Fruit fly (Drosophila melanogaster) whole organism, embryonic: ENCODE results near the gene CG10587.

Experiments
- Blimp-1 ChIP-seq: fragments of 200-800 bp; sonication (Bioruptor generic); optimal IDR thresholded peaks from 3 replicates; lab custom pipeline; 2018; ENCODE audit warnings: missing biosample characterization, missing genetic modification characterization, mild to moderate bottlenecking, moderate library complexity, missing genetic modification reagents
- CG13296 ChIP-seq: fragments of 200-800 bp; sonication (Bioruptor generic); optimal IDR thresholded peaks from 3 replicates; lab custom pipeline; 2018; ENCODE audit warnings: missing biosample characterization, mild to moderate bottlenecking, missing genetic modification characterization
- CG14014 ChIP-seq: fragments of 200-800 bp; sonication (Bioruptor generic); IDR thresholded peaks from 2 replicates; pipeline ENCODE4 v1.3.6; 2022; ENCODE audit warnings: missing biosample characterization, missing genetic modification characterization
- CG14050 ChIP-seq: fragments of 200-800 bp; sonication (Bioruptor generic); IDR thresholded peaks from 3 replicates; pipeline ENCODE4 v1.3.6; 2022; ENCODE audit warnings: missing biosample characterization, missing genetic modification characterization
- CG16815 ChIP-seq: fragments of 200-800 bp; sonication (Bioruptor generic); optimal IDR thresholded peaks from 3 replicates; lab custom pipeline; 2017; ENCODE audit warnings: missing biosample characterization, mild to moderate bottlenecking, missing genetic modification characterization
- CG17361 ChIP-seq: fragments of 200-800 bp; sonication (Bioruptor generic); IDR thresholded peaks from 3 replicates; pipeline ENCODE4 v1.3.6; 2022; ENCODE audit warnings: missing biosample characterization, missing genetic modification characterization
- CG1832 ChIP-seq: fragments of 200-800 bp; sonication (Bioruptor generic); optimal IDR thresholded peaks from 2 replicates; lab custom pipeline; 2017; ENCODE audit warnings: missing biosample characterization, mild to moderate bottlenecking, missing genetic modification characterization, inconsistent platforms
- CG31224 ChIP-seq: fragments of 200-800 bp; sonication (Bioruptor generic); IDR thresholded peaks from 2 replicates; pipeline ENCODE4 v1.3.6; 2022; ENCODE audit warnings: missing biosample characterization, missing genetic modification characterization
- CG3163 ChIP-seq: fragments of 200-800 bp; sonication (Bioruptor generic); optimal IDR thresholded peaks from 3 replicates; lab custom pipeline; 2016; ENCODE audit warnings: missing biosample characterization, missing genetic modification characterization
- CG32772 ChIP-seq: fragments of 200-800 bp; sonication (Bioruptor generic); IDR thresholded peaks from 2 replicates; pipeline ENCODE4 v1.3.6; 2022; ENCODE audit warnings: missing biosample characterization, missing genetic modification characterization
- CG33557 ChIP-seq: fragments of 200-800 bp; sonication (Bioruptor generic); optimal IDR thresholded peaks from 2 replicates; lab custom pipeline; 2019; ENCODE audit warnings: missing biosample characterization, mild to moderate bottlenecking, missing genetic modification characterization, moderate library complexity
- CG6175 ChIP-seq: fragments of 200-800 bp; sonication (Bioruptor generic); IDR thresholded peaks from 3 replicates; pipeline ENCODE4 v1.3.6; 2022; ENCODE audit warnings: missing biosample characterization, missing genetic modification characterization
- CG8388 ChIP-seq: fragments of 200-800 bp; sonication (Bioruptor generic); optimal IDR thresholded peaks from 2 replicates; lab custom pipeline; 2019; ENCODE audit warnings: missing biosample characterization, mild to moderate bottlenecking, missing genetic modification characterization, moderate library complexity
- CG8765 ChIP-seq: fragments of 200-800 bp; sonication (Bioruptor generic); IDR thresholded peaks from 2 replicates; pipeline ENCODE4 v1.3.6; 2022; ENCODE audit warnings: missing biosample characterization, missing genetic modification characterization
- CG9437 ChIP-seq: fragments of 200-800 bp; sonication (Bioruptor generic); optimal IDR thresholded peaks from 2 replicates; lab custom pipeline; 2018; ENCODE audit warnings: missing biosample characterization, mild to moderate bottlenecking, missing genetic modification characterization
- D19A ChIP-seq: fragments of 200-800 bp; optimal IDR thresholded peaks from 3 replicates; lab custom pipeline; 2019; ENCODE audit warnings: missing biosample characterization, mild to moderate bottlenecking, missing genetic modification characterization, moderate library complexity
- Dfd ChIP-seq, 2 experiments: fragments of >200 bp; optimal IDR thresholded peaks; 2 replicates each; lab custom pipeline; 2017; ENCODE audit warnings: missing biosample characterization in 2 of 2, missing genetic modification characterization in 2 of 2
- Dll ChIP-seq: fragments of 200-800 bp; sonication (Bioruptor generic); IDR thresholded peaks from 4 replicates; pipeline ENCODE4 v1.3.6; 2022; ENCODE audit warnings: missing biosample characterization, missing genetic modification characterization; ENCODE audit not compliant: partially characterized antibody
- Doc2 ChIP-seq: fragments of 200-800 bp; sonication (Bioruptor generic); IDR thresholded peaks from 2 replicates; pipeline ENCODE4 v1.3.6; 2022; ENCODE audit warnings: missing biosample characterization, missing genetic modification characterization
- E2f1 ChIP-seq: fragments of 200-800 bp; sonication (Bioruptor generic); IDR thresholded peaks from 2 replicates; pipeline ENCODE4 v1.3.6; 2022; ENCODE audit warnings: missing biosample characterization, missing genetic modification characterization
- Fer3 ChIP-seq: fragments of 200-800 bp; sonication (Bioruptor generic); optimal IDR thresholded peaks from 2 replicates; lab custom pipeline; 2018; ENCODE audit warnings: missing biosample characterization, mild to moderate bottlenecking, missing genetic modification characterization, moderate library complexity
- Gug ChIP-seq: fragments of 200-800 bp; sonication (Bioruptor generic); IDR thresholded peaks from 4 replicates; pipeline ENCODE4 v1.3.6; 2022; ENCODE audit warnings: missing biosample characterization, missing genetic modification characterization
- Mad ChIP-seq: fragments of 200-800 bp; sonication (Bioruptor generic); optimal IDR thresholded peaks from 2 replicates; lab custom pipeline; 2016; ENCODE audit warnings: missing biosample characterization, missing genetic modification characterization
- Mrtf ChIP-seq: fragments of 200-800 bp; sonication (Bioruptor generic); IDR thresholded peaks from 3 replicates; pipeline ENCODE4 v1.3.6; 2022; ENCODE audit warnings: missing biosample characterization, missing genetic modification characterization
- Nf-YC ChIP-seq: fragments of 200-800 bp; optimal IDR thresholded peaks from 3 replicates; lab custom pipeline; 2019; ENCODE audit warnings: missing biosample characterization, mild to moderate bottlenecking, missing genetic modification characterization, moderate library complexity
- Oaz ChIP-seq: fragments of 200-800 bp; sonication (Bioruptor generic); IDR thresholded peaks from 2 replicates; pipeline ENCODE4 v1.3.6; 2022; ENCODE audit warnings: missing biosample characterization, missing genetic modification characterization
- Oli ChIP-seq: fragments of 200-800 bp; sonication (Bioruptor generic); optimal IDR thresholded peaks from 2 replicates; lab custom pipeline; 2018; ENCODE audit warnings: missing biosample characterization, mild to moderate bottlenecking, missing genetic modification characterization, moderate library complexity
- Sox102F ChIP-seq: fragments of 200-800 bp; sonication (Bioruptor generic); optimal IDR thresholded peaks from 2 replicates; lab custom pipeline; 2018; ENCODE audit warnings: missing biosample characterization, mild to moderate bottlenecking, missing genetic modification characterization, moderate library complexity
- Vsx1 ChIP-seq: fragments of 200-800 bp; sonication (Bioruptor generic); optimal IDR thresholded peaks from 2 replicates; lab custom pipeline; 2017; ENCODE audit warnings: missing biosample characterization, mild to moderate bottlenecking, missing genetic modification characterization, missing genetic modification reagents
- bab2 ChIP-seq: fragments of 200-800 bp; sonication (Bioruptor generic); optimal IDR thresholded peaks from 2 replicates; lab custom pipeline; 2016; ENCODE audit warnings: missing biosample characterization, missing genetic modification characterization
- bsh ChIP-seq, 2 experiments: fragments of 200-800 bp; sonication (Bioruptor generic); optimal IDR thresholded peaks; 2 replicates each; lab custom pipeline; 2017 to 2018; ENCODE audit warnings: mild to moderate bottlenecking in 2 of 2, missing biosample characterization in 2 of 2, missing genetic modification characterization in 2 of 2, moderate library complexity in 1 of 2
- btn ChIP-seq: fragments of 200-800 bp; sonication (Bioruptor generic); optimal IDR thresholded peaks from 2 replicates; lab custom pipeline; 2016; ENCODE audit warnings: missing biosample characterization, missing genetic modification characterization
- ci ChIP-seq: fragments of 200-800 bp; sonication (Bioruptor generic); IDR thresholded peaks from 3 replicates; pipeline ENCODE4 v1.3.6; 2022; ENCODE audit warnings: missing biosample characterization, missing genetic modification characterization
- dmrt99B ChIP-seq: fragments of 200-800 bp; sonication (Bioruptor generic); optimal IDR thresholded peaks from 2 replicates; lab custom pipeline; 2018; ENCODE audit warnings: missing biosample characterization, mild to moderate bottlenecking, missing genetic modification characterization, moderate library complexity
- eve ChIP-seq, 2 experiments: fragments of >200 bp; optimal IDR thresholded peaks; 2 replicates each; lab custom pipeline; 2017; ENCODE audit warnings: missing biosample characterization in 2 of 2, missing genetic modification characterization in 2 of 2
- fd96Cb ChIP-seq: fragments of 200-800 bp; sonication (Bioruptor generic); optimal IDR thresholded peaks from 2 replicates; lab custom pipeline; 2018; ENCODE audit warnings: missing biosample characterization, mild to moderate bottlenecking, missing genetic modification characterization, moderate library complexity
- gem ChIP-seq: fragments of 200-800 bp; sonication (Bioruptor generic); optimal IDR thresholded peaks from 2 replicates; lab custom pipeline; 2019; ENCODE audit warnings: missing biosample characterization, mild to moderate bottlenecking, missing genetic modification characterization, moderate library complexity
- gsb-n ChIP-seq: fragments of 200-800 bp; sonication (Bioruptor generic); optimal IDR thresholded peaks from 3 replicates; lab custom pipeline; 2018; ENCODE audit warnings: missing biosample characterization, mild to moderate bottlenecking, missing genetic modification characterization
- ind ChIP-seq: fragments of 200-800 bp; sonication (Bioruptor generic); optimal IDR thresholded peaks from 3 replicates; lab custom pipeline; 2016; ENCODE audit warnings: missing biosample characterization, missing genetic modification characterization
- oc ChIP-seq: fragments of 200-800 bp; sonication (Bioruptor generic); optimal IDR thresholded peaks from 2 replicates; lab custom pipeline; 2018; ENCODE audit warnings: missing biosample characterization, mild to moderate bottlenecking, missing genetic modification characterization, moderate library complexity
- org-1 ChIP-seq: fragments of 200-800 bp; sonication (Bioruptor generic); optimal IDR thresholded peaks from 2 replicates; lab custom pipeline; 2017; ENCODE audit warnings: missing biosample characterization, missing genetic modification characterization
- run ChIP-seq: fragments of 200-800 bp; sonication (Bioruptor generic); optimal IDR thresholded peaks from 3 replicates; lab custom pipeline; 2018; ENCODE audit warnings: missing biosample characterization, mild to moderate bottlenecking, missing genetic modification characterization
- sqz ChIP-seq: fragments of 200-800 bp; sonication (Bioruptor generic); optimal IDR thresholded peaks from 3 replicates; lab custom pipeline; 2018; ENCODE audit warnings: missing biosample characterization, mild to moderate bottlenecking, missing genetic modification characterization
- ssp ChIP-seq: fragments of 200-800 bp; sonication (Bioruptor generic); IDR thresholded peaks from 2 replicates; pipeline ENCODE4 v1.3.6; 2022; ENCODE audit warnings: missing biosample characterization, missing genetic modification characterization
- toy ChIP-seq: fragments of 200-800 bp; sonication (Bioruptor generic); IDR thresholded peaks from 2 replicates; pipeline ENCODE4 v1.3.6; 2022; ENCODE audit warnings: missing biosample characterization, missing genetic modification characterization
- wek ChIP-seq: fragments of 200-800 bp; sonication (Bioruptor generic); optimal IDR thresholded peaks from 3 replicates; lab custom pipeline; 2018; ENCODE audit warnings: missing biosample characterization, mild to moderate bottlenecking, missing genetic modification characterization, moderate library complexity

The CG10587 gene

dm6 chr3L:20982544-20982943 is 20.2 kb upstream of the CG10587 start:
- TF ChIP-seq Gug (no peak), bsh (GFP tag; optimal IDR thresholded peaks at IDR 0.05; lab: Kevin White, UChicago) (peak in 1 of 2 experiments; percentile 12), oc (tag; lab: Kevin White, UChicago) (peak; percentile 82), Mad (GFP tag; lab: Kevin White, UChicago) (no peak), Mrtf (no peak), CG3163 (GFP tag; lab: Kevin White, UChicago) (no peak)

dm6 chr3L:20981724-20982123 is 19.4 kb upstream of the CG10587 start:
- TF ChIP-seq CG14050 (GFP tag; lab: Robert Waterston, UW) = no peak
- TF ChIP-seq, all 482 proteins: peak for 0

dm6 chr3L:20980499-20980898 is 18.1 kb upstream of the CG10587 start:
- TF ChIP-seq btn (GFP tag; lab: Kevin White, UChicago) = no peak
- TF ChIP-seq ind = no peak
- TF ChIP-seq CG33557 = no peak
- no peak for TF ChIP-seq CG1832 (GFP tag; lab: Kevin White, UChicago)
- no peak for TF ChIP-seq Fer3 (tag; lab: Kevin White, UChicago)
- TF ChIP-seq Vsx1 (GFP tag; lab: Kevin White, UChicago) = no peak
- TF ChIP-seq CG9437 = no peak
- no peak for TF ChIP-seq Doc2 (GFP tag; lab: Robert Waterston, UW)
- no peak for TF ChIP-seq ssp
- no peak for TF ChIP-seq CG6175
- no peak for TF ChIP-seq Nf-YC (tag; lab: Kevin White, UChicago)
- TF ChIP-seq Oli (tag; lab: Kevin White, UChicago) = no peak
- TF ChIP-seq wek (GFP tag; lab: Kevin White, UChicago) = no peak
- TF ChIP-seq bab2 (GFP tag; lab: Kevin White, UChicago) = no peak
- TF ChIP-seq CG31224 = no peak
- TF ChIP-seq CG16815 (GFP tag; lab: Kevin White, UChicago) = no peak
- TF ChIP-seq CG14014 (GFP tag; lab: Robert Waterston, UW) = no peak

dm6 chr3L:20976967-20977720 is 14.8 kb upstream of the CG10587 start:
- TF ChIP-seq Sox102F (GFP tag; lab: Kevin White, UChicago) (peak; percentile 62), Dfd (GFP tag; optimal IDR thresholded peaks at IDR 0.05; lab: Kevin White, UChicago) (no peak), E2f1 (GFP tag; lab: Robert Waterston, UW) (no peak), gem (tag; lab: Kevin White, UChicago) (peak; percentile 58), CG13296 (GFP tag; lab: Kevin White, UChicago) (no peak), D19A (peak; percentile 72), Oaz (GFP tag; lab: Robert Waterston, UW) (no peak), CG32772 (GFP tag; lab: Robert Waterston, UW) (no peak), CG17361 (GFP tag; lab: Robert Waterston, UW) (peak; percentile 50; the same call in 2 of the 3 replicates), dmrt99B (tag; lab: Kevin White, UChicago) (peak; percentile 27), CG8765 (GFP tag; lab: Robert Waterston, UW) (no peak), gsb-n (peak; percentile 20), run (no peak), CG8388 (peak; percentile 6), eve (GFP tag; optimal IDR thresholded peaks at IDR 0.05; lab: Kevin White, UChicago) (peak in 1 of 2 experiments; percentile 43), org-1 (GFP tag; lab: Kevin White, UChicago) (no peak), sqz (GFP tag; lab: Kevin White, UChicago) (no peak), oc (tag; lab: Kevin White, UChicago) (peak; percentile 83), Oli (tag; lab: Kevin White, UChicago) (peak; percentile 20), fd96Cb (tag; lab: Kevin White, UChicago) (peak; percentile 24), Blimp-1 (GFP tag; lab: Kevin White, UChicago) (peak; percentile 85), ci (0 out of 3 replicates have a peak, but pooled peaks have one; percentile 10), toy (GFP tag; lab: Robert Waterston, UW) (no peak), Dll (GFP tag; lab: Robert Waterston, UW) (no peak)
